Worm (Caenorhabditis elegans) whole organism, midembryonic: ENCODE results near the gene F09C6.11.

ENCODE experiments used
- T22C8.4 ChIP-seq: fragments of 200-800 bp; sonication (Bioruptor generic); IDR thresholded peaks from 2 replicates; pipeline ENCODE4 v1.3.6; 2022; ENCODE audit warnings: missing genetic modification characterization, missing compliant biosample characterization
- cog-1 ChIP-seq: sonication (generic microtip); optimal IDR thresholded peaks from 2 replicates; lab custom pipeline; 2016; ENCODE audit warnings: missing genetic modification characterization, missing compliant biosample characterization
- flt-1 ChIP-seq: fragments of 200-800 bp; sonication (Bioruptor generic); IDR thresholded peaks from 2 replicates; pipeline ENCODE4 v1.3.6; 2022; ENCODE audit warnings: missing genetic modification characterization, missing compliant biosample characterization
- klf-2 ChIP-seq: fragments of 200-800 bp; sonication (Bioruptor generic); conservative IDR thresholded peaks from 2 replicates; pipeline ENCODE4 v1.3.6; 2022; ENCODE audit warnings: missing genetic modification reagents, missing genetic modification characterization, missing compliant biosample characterization
- med-1 ChIP-seq: sonication (generic microtip); optimal IDR thresholded peaks from 2 replicates; lab custom pipeline; 2017; ENCODE audit warnings: missing genetic modification characterization, mild to moderate bottlenecking, missing compliant biosample characterization, antibody characterized with exemption, missing genetic modification reagents; ENCODE audit not compliant: insufficient read depth
- ref-1 ChIP-seq: fragments of 200-800 bp; sonication (Bioruptor generic); conservative IDR thresholded peaks from 2 replicates; pipeline ENCODE4 v1.3.6; 2022; ENCODE audit warnings: missing genetic modification reagents, missing genetic modification characterization, missing compliant biosample characterization
- tab-1 ChIP-seq: fragments of 200-800 bp; sonication (Bioruptor generic); IDR thresholded peaks from 2 replicates; pipeline ENCODE4 v1.3.6; 2022; ENCODE audit warnings: missing genetic modification characterization, missing compliant biosample characterization
- ztf-23 ChIP-seq: fragments of 200-800 bp; sonication (Bioruptor generic); IDR thresholded peaks from 2 replicates; pipeline ENCODE4 v1.3.6; 2022; ENCODE audit warnings: missing genetic modification reagents, missing genetic modification characterization, missing compliant biosample characterization
- ztf-29 ChIP-seq: fragments of 200-800 bp; sonication (Bioruptor generic); IDR thresholded peaks from 2 replicates; pipeline ENCODE4 v1.3.6; 2022; ENCODE audit warnings: missing genetic modification reagents, missing genetic modification characterization, missing compliant biosample characterization

The F09C6.11 gene

DNA sequence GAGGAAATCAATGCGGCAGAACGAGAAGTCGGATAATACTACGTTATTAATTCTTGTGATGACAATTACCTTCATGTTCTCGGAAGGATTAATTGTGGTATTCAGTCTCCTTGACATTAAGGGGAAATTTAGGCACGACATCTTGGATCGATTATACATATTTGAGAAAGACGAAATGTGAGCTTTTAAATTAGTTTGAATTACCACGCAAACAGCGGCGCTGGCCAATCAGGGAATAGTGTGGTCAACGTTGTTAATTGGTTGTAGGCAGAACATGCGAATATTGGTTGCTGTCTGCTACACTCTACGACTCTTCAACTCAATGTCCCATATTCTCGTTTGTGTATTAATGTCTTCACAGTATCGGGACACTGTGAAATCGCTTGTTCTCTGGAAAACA, 7.1 kb downstream of the F09C6.11 start, which contains the start of gene F49A5.10:
F49A5.10 (plus strand) TSS at position 301 of the 400 bp plus-strand sequence.
- TF ChIP-seq ztf-29 (no peak), ztf-23 (GFP tag; lab: Robert Waterston, UW) (no peak), T22C8.4 (no peak), klf-2 (GFP tag; lab: Robert Waterston, UW) (no peak), tab-1 (GFP tag; lab: Robert Waterston, UW) (no peak), med-1 (GFP tag; lab: Kevin White, UChicago) (no peak), cog-1 (tag; lab: Kevin White, UChicago) (no peak), ref-1 (GFP tag; lab: Robert Waterston, UW) (no peak), flt-1 (no peak)

DNA sequence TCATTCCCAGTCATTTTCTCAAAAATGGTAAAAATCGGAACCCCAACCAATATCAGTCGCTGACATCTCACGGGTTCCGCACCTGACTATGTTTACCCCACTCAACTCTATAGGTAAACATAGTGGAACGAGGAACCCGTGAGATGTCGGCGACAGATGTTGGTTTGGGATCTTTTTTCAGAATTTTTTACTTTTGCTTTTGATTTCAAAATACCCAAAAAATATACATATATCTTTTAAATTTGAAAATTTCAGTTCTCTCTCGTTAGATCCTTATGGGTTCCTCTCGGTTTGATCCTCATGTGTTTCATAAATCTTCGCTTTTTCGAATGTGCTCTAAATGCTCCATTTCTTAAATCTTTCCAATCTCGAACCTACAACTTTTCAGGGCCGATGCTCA, 8.5 kb downstream of the F09C6.11 start, which contains the start of gene srw-23:
srw-23 (plus strand) TSS at position 301 of the 400 bp plus-strand sequence.
- TF ChIP-seq T22C8.4 (no peak), ref-1 (GFP tag; lab: Robert Waterston, UW) (no peak), klf-2 (GFP tag; lab: Robert Waterston, UW) (no peak), ztf-23 (GFP tag; lab: Robert Waterston, UW) (no peak)

- no peak for TF ChIP-seq ztf-29
- TF ChIP-seq tab-1 (GFP tag; lab: Robert Waterston, UW), result no peak
- no peak for TF ChIP-seq ztf-23 (GFP tag; lab: Robert Waterston, UW)
- no peak for TF ChIP-seq flt-1
- TF ChIP-seq T22C8.4, result no peak
- TF ChIP-seq cog-1 (tag; lab: Kevin White, UChicago), result no peak
- TF ChIP-seq ref-1 (GFP tag; lab: Robert Waterston, UW), result no peak
- TF ChIP-seq klf-2 (GFP tag; lab: Robert Waterston, UW), result no peak
- no peak for TF ChIP-seq med-1 (GFP tag; lab: Kevin White, UChicago)
Observed at ce11 chrV:16871387-16871786, 10.7 kb downstream of the F09C6.11 start, which contains the start of gene thn-4. Gene thn-4, minus strand, starts transcription at chrV:16871487.

- TF ChIP-seq ztf-23 (GFP tag; lab: Robert Waterston, UW) (no peak), T22C8.4 (no peak), klf-2 (GFP tag; lab: Robert Waterston, UW) (no peak), ref-1 (GFP tag; lab: Robert Waterston, UW) (no peak), flt-1 (no peak), cog-1 (tag; lab: Kevin White, UChicago) (no peak), med-1 (GFP tag; lab: Kevin White, UChicago) (no peak), tab-1 (GFP tag; lab: Robert Waterston, UW) (no peak), ztf-29 (no peak)
Observed at ce11 chrV:16869740-16870139, 12.4 kb downstream of the F09C6.11 start, which contains the start of gene clec-33. Gene clec-33, minus strand, starts transcription at chrV:16869840.

ce11 chrV:16865404-16865803, 16.7 kb downstream of the F09C6.11 start, which contains the start of gene clec-28:
Gene clec-28, plus strand, starts transcription at chrV:16865704.
- TF ChIP-seq ref-1 (GFP tag; lab: Robert Waterston, UW) (no peak), med-1 (GFP tag; lab: Kevin White, UChicago) (no peak), ztf-23 (GFP tag; lab: Robert Waterston, UW) (no peak), tab-1 (GFP tag; lab: Robert Waterston, UW) (no peak), T22C8.4 (no peak)

- no peak for TF ChIP-seq med-1 (GFP tag; lab: Kevin White, UChicago)
- TF ChIP-seq ztf-23 (GFP tag; lab: Robert Waterston, UW), result no peak
- no peak for TF ChIP-seq tab-1 (GFP tag; lab: Robert Waterston, UW)
- no peak for TF ChIP-seq T22C8.4
- no peak for TF ChIP-seq flt-1
- TF ChIP-seq klf-2 (GFP tag; lab: Robert Waterston, UW), result no peak
- no peak for TF ChIP-seq cog-1 (tag; lab: Kevin White, UChicago)
- TF ChIP-seq ztf-29, result no peak
Observed at ce11 chrV:16861719-16862118, 20.4 kb downstream of the F09C6.11 start, which contains the start of the genes clec-32 and clec-24. Gene clec-32, minus strand, starts transcription at chrV:16861819. Gene clec-24, plus strand, starts transcription at chrV:16862012.

DNA sequence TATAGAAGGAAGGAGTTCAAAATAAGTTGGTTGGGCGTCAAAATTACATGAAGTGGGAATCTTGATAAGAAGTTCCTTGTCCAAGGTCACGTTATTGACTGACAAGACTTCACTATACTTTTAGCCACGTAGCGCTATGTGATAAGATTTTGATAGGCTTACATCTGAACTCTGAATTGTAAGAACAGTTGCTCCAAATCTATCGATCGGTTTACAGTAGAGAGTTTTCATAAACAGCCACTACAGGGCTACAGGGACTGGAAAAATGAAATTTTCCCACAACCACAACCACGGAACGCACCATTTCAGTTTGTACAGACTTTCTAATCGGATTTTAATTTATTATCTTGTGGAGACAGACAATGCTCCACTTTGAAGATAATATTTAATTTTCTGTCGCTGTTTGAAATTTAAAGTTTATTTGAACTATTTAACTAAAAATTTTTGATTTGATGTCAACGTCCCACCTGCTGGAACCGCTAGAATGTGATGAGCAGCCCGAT, 24.1 kb downstream of the F09C6.11 start, which contains the start of the genes clec-31 and clec-22:
clec-31 (minus strand) TSS at position 101 of the 503 bp plus-strand sequence.
clec-22 (plus strand) TSS at position 453 of the 503 bp plus-strand sequence.
- no peak for TF ChIP-seq flt-1
- no peak for TF ChIP-seq klf-2 (GFP tag; lab: Robert Waterston, UW)
- TF ChIP-seq ref-1 (GFP tag; lab: Robert Waterston, UW), result no peak
- TF ChIP-seq ztf-23 (GFP tag; lab: Robert Waterston, UW), result no peak
- TF ChIP-seq tab-1 (GFP tag; lab: Robert Waterston, UW), result no peak
- no peak for TF ChIP-seq T22C8.4
- no peak for TF ChIP-seq ztf-29
- TF ChIP-seq cog-1 (tag; lab: Kevin White, UChicago), result no peak
- no peak for TF ChIP-seq med-1 (GFP tag; lab: Kevin White, UChicago)

DNA sequence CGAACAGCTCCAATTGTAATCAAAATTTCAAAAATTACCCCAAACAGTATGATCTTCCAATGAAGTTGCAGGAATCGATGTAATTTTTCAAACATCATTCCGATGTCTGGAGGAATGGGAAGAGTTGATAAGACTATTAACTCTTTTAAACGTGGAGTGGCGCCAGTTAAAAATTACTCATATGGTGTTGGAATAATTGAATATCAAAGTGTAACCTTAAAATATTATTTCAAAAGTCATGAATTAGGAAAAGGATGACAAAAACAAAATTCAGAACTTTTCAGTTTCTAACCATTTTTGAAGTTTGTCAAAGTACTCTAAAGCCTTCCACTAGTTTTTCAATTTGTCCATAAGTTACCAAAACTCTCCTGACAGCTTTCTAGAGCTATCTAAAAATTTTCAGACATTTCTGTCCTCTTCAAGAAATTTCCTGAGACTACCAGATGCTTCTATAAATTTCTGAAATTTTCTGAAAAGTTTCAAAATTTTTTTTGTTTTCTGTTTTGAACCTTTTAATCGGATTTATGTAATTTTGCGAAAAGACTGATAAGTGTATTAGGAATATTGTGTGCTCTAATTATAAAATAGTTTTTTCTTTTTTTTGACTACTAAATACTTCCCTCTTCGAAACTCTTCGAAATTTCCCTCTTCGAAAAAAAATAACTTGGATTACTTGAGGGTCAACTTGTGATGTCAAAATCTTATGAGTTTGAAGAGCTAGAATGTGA, 28.0 kb downstream of the F09C6.11 start, which contains the start of the genes clec-35 and clec-27:
clec-35 (minus strand) TSS at position 101 of the 728 bp plus-strand sequence.
clec-27 (plus strand) TSS at position 678 of the 728 bp plus-strand sequence.
- TF ChIP-seq T22C8.4, result no peak
- TF ChIP-seq flt-1, result no peak

- TF ChIP-seq flt-1 (no peak), T22C8.4 (no peak), tab-1 (GFP tag; lab: Robert Waterston, UW) (no peak), cog-1 (tag; lab: Kevin White, UChicago) (no peak), ztf-23 (GFP tag; lab: Robert Waterston, UW) (no peak), med-1 (GFP tag; lab: Kevin White, UChicago) (no peak), ref-1 (GFP tag; lab: Robert Waterston, UW) (no peak), ztf-29 (no peak), klf-2 (GFP tag; lab: Robert Waterston, UW) (no peak)
Observed at ce11 chrV:16852002-16852401, 30.1 kb downstream of the F09C6.11 start, which contains the start of gene clec-37. Gene clec-37, minus strand, starts transcription at chrV:16852102.
